Worm (Caenorhabditis elegans): Measurements from ENCODE around the gene Y59E9AL.4.

DNA sequence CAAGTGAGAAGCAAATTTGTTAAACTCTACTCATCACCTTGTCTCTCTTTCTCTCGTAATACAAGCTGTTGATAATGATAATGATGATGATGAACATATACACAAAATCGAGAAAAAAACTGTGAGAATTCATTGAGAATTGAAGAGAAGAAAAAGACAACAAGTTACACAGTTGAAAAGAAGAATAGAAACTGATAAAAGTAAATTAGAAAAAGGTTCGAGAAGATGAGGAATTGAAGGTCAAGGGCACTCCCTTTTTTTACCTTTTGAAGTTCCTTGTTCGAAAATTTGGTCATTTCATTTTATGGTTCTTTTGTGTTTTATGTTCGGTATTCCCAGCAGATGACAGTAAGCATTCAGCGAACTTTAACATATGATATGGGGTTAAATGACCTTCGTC lies 1.4 kb upstream of the Y59E9AL.4 start:
- TF ChIP-seq nhr-237 (tag; optimal IDR thresholded peaks at IDR 0.05), result no peak
- no peak for TF ChIP-seq snpc-4 (tag; optimal IDR thresholded peaks at IDR 0.05)
